Worm (Caenorhabditis elegans) whole organism, L3 larva: ENCODE data around the gene stdh-3.

Source experiments
- R02D3.7 ChIP-seq: fragments of 150-350 bp; optimal IDR thresholded peaks from 2 replicates; lab custom pipeline; 2014; ENCODE audit warnings: missing biosample characterization, missing genetic modification characterization
- ZK546.5 ChIP-seq: sonication (generic microtip); optimal IDR thresholded peaks from 2 replicates; lab custom pipeline; 2017; ENCODE audit warnings: missing biosample characterization, missing genetic modification characterization
- aly-2 ChIP-seq: fragments of 150-350 bp; optimal IDR thresholded peaks from 2 replicates; lab custom pipeline; 2014; ENCODE audit warnings: missing biosample characterization, missing genetic modification characterization
- ama-1 ChIP-seq: fragments of 150-350 bp; optimal IDR thresholded peaks from 2 replicates; lab custom pipeline; 2018
- ceh-16 ChIP-seq: sonication (generic microtip); optimal IDR thresholded peaks from 2 replicates; lab custom pipeline; 2017; ENCODE audit warnings: missing biosample characterization, missing genetic modification characterization
- ceh-28 ChIP-seq: fragments of 150-350 bp; optimal IDR thresholded peaks from 2 replicates; lab custom pipeline; 2014; ENCODE audit warnings: missing biosample characterization, missing genetic modification reagents, missing genetic modification characterization
- ceh-82 ChIP-seq: fragments of 150-350 bp; optimal IDR thresholded peaks from 2 replicates; lab custom pipeline; 2014; ENCODE audit warnings: missing biosample characterization, missing genetic modification characterization
- ceh-9 ChIP-seq: sonication (generic microtip); optimal IDR thresholded peaks from 2 replicates; lab custom pipeline; 2018; ENCODE audit warnings: missing biosample characterization, missing genetic modification characterization
- daf-12 ChIP-seq: fragments of 150-350 bp; optimal IDR thresholded peaks from 2 replicates; lab custom pipeline; 2014; ENCODE audit warnings: missing biosample characterization, missing genetic modification reagents, missing genetic modification characterization
- egl-27 ChIP-seq: sonication (generic microtip); optimal IDR thresholded peaks from 4 replicates; lab custom pipeline; 2017; ENCODE audit warnings: missing biosample characterization, missing genetic modification reagents, missing genetic modification characterization
- egl-5 ChIP-seq: fragments of 150-350 bp; optimal IDR thresholded peaks from 2 replicates; lab custom pipeline; 2017; ENCODE audit warnings: missing biosample characterization, missing genetic modification reagents, missing genetic modification characterization, inconsistent platforms
- elt-1 ChIP-seq: fragments of 150-350 bp; optimal IDR thresholded peaks from 2 replicates; lab custom pipeline; 2014; ENCODE audit warnings: missing biosample characterization, missing genetic modification characterization
- elt-3 ChIP-seq, 3 experiments: fragments of 150-350 bp in 1 of 3; sonication (generic microtip) in 2 of 3; optimal IDR thresholded peaks; 2 replicates in 2 of 3; 4 replicates in 1 of 3; lab custom pipeline; 2014 to 2017; ENCODE audit warnings: missing biosample characterization in 3 of 3, missing genetic modification characterization in 3 of 3
- eor-1 ChIP-seq, 2 experiments: fragments of 150-350 bp; optimal IDR thresholded peaks; 2 replicates each; lab custom pipeline; 2014 to 2018; ENCODE audit warnings: missing biosample characterization in 2 of 2, missing genetic modification characterization in 2 of 2
- fkh-10 ChIP-seq: sonication (generic microtip); optimal IDR thresholded peaks from 2 replicates; lab custom pipeline; 2017; ENCODE audit warnings: missing biosample characterization, missing genetic modification reagents, missing genetic modification characterization
- fkh-2 ChIP-seq: fragments of 150-350 bp; optimal IDR thresholded peaks from 2 replicates; lab custom pipeline; 2014; ENCODE audit warnings: missing biosample characterization, missing genetic modification reagents, missing genetic modification characterization
- fos-1 ChIP-seq: fragments of 150-350 bp; optimal IDR thresholded peaks from 2 replicates; lab custom pipeline; 2014; ENCODE audit warnings: missing biosample characterization, missing genetic modification characterization
- hmg-11 ChIP-seq: sonication (generic microtip); optimal IDR thresholded peaks from 2 replicates; lab custom pipeline; 2016; ENCODE audit warnings: missing genetic modification characterization, missing compliant biosample characterization
- jun-1 ChIP-seq: fragments of 150-350 bp; optimal IDR thresholded peaks from 2 replicates; lab custom pipeline; 2014; ENCODE audit warnings: missing biosample characterization, missing genetic modification reagents, missing genetic modification characterization
- lin-15B ChIP-seq: fragments of 150-350 bp; optimal IDR thresholded peaks from 2 replicates; lab custom pipeline; 2014; ENCODE audit warnings: missing biosample characterization, missing genetic modification characterization
- lin-39 ChIP-seq: fragments of 150-350 bp; optimal IDR thresholded peaks from 2 replicates; lab custom pipeline; 2018; ENCODE audit warnings: missing biosample characterization, missing genetic modification reagents, missing genetic modification characterization
- nfya-1 ChIP-seq: sonication (generic microtip); optimal IDR thresholded peaks from 2 replicates; lab custom pipeline; 2017; ENCODE audit warnings: missing genetic modification characterization, mild to moderate bottlenecking, missing compliant biosample characterization, antibody characterized with exemption, moderate library complexity; ENCODE audit not compliant: insufficient read depth
- nhr-12 ChIP-seq: fragments of 150-350 bp; optimal IDR thresholded peaks from 2 replicates; lab custom pipeline; 2014; ENCODE audit warnings: missing biosample characterization, missing genetic modification characterization
- nhr-25 ChIP-seq: sonication (generic microtip); optimal IDR thresholded peaks from 2 replicates; lab custom pipeline; 2017; ENCODE audit warnings: missing biosample characterization, missing genetic modification characterization
- nhr-76 ChIP-seq: fragments of 150-350 bp; sonication (generic microtip); optimal IDR thresholded peaks from 5 replicates; lab custom pipeline; 2014; ENCODE audit warnings: missing biosample characterization, missing genetic modification characterization
- nhr-77 ChIP-seq: fragments of 150-350 bp; optimal IDR thresholded peaks from 2 replicates; lab custom pipeline; 2014; ENCODE audit warnings: missing biosample characterization, missing genetic modification characterization
- pha-4 ChIP-seq: fragments of 150-350 bp; optimal IDR thresholded peaks from 2 replicates; lab custom pipeline; 2014; ENCODE audit warnings: missing biosample characterization, missing genetic modification reagents, missing genetic modification characterization
- skn-1 ChIP-seq: fragments of 150-350 bp; optimal IDR thresholded peaks from 2 replicates; lab custom pipeline; 2014; ENCODE audit warnings: missing biosample characterization, missing genetic modification characterization
- snpc-4 ChIP-seq: fragments of 150-350 bp; optimal IDR thresholded peaks from 2 replicates; lab custom pipeline; 2014; ENCODE audit warnings: missing biosample characterization, missing genetic modification characterization
- tbx-2 ChIP-seq: sonication (generic microtip); optimal IDR thresholded peaks from 2 replicates; lab custom pipeline; 2016; ENCODE audit warnings: mild to moderate bottlenecking, missing genetic modification characterization, missing compliant biosample characterization
- unc-39 ChIP-seq: sonication (generic microtip); optimal IDR thresholded peaks from 4 replicates; lab custom pipeline; 2017; ENCODE audit warnings: missing biosample characterization, missing genetic modification characterization
- unc-62 ChIP-seq: fragments of 150-350 bp; sonication (generic microtip); optimal IDR thresholded peaks from 4 replicates; lab custom pipeline; 2014; ENCODE audit warnings: missing biosample characterization, missing genetic modification reagents, missing genetic modification characterization
- zag-1 ChIP-seq: fragments of 150-350 bp; optimal IDR thresholded peaks from 2 replicates; lab custom pipeline; 2014; ENCODE audit warnings: missing biosample characterization, missing genetic modification characterization
- ztf-11 ChIP-seq: fragments of 150-350 bp; optimal IDR thresholded peaks from 2 replicates; lab custom pipeline; 2014; ENCODE audit warnings: missing biosample characterization, missing genetic modification characterization
- ztf-4 ChIP-seq: fragments of 150-350 bp; optimal IDR thresholded peaks from 2 replicates; lab custom pipeline; 2014; ENCODE audit warnings: missing biosample characterization, missing genetic modification characterization

Gene stdh-3

DNA sequence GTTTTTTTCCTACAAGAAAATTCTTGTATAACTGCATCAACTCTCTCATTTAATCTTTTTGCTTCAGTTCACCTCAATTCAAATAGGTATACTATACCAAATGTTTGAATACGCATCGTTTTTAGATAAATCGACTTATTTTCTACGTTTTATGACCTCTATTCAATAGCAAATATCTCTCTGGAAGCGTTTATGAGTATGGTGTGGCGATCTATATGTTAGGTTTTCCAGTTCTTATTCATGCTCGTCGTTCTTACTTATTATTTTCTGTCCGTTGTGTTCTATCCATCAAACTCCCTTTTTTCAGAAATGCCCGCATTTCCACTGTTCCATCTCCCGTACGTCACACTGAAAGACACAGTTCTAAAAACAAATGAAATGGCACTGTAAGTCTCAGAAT lies 23.8 kb upstream of the stdh-3 start, which contains the start of gene T22G5.3:
Gene T22G5.3, plus strand, starts transcription at position 301 of the 400 bp plus-strand sequence.
- TF ChIP-seq lin-15B (tag; lab: Kevin White, UChicago) (no peak), daf-12 (tag; lab: Kevin White, UChicago) (no peak), fkh-2 (tag; lab: Kevin White, UChicago) (no peak), elt-1 (no peak)
- TF ChIP-seq, all 47 proteins: peak for 0

DNA sequence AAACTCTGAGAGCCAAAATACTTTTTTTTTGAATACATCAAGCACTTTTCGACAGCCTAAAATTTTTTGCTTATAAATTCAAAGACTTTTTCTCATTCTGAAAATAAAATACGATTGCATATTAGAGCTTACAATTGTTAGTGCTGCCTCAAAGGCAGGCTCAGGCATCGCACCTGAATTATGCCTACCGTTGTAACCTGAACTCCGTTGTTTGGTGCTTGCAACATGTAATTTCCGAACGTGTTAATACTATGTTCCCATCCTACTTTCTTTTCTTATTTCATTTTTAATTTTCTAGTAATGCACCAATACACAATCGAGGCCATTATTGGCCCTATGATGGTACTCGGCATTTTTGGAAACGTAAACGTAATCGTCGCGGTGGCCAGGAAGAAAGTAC lies 17.1 kb upstream of the stdh-3 start, which contains the start of gene srsx-19:
Gene srsx-19, plus strand, starts transcription at position 301 of the 400 bp plus-strand sequence.
- TF ChIP-seq ama-1 (no peak), jun-1 (tag; lab: Kevin White, UChicago) (no peak), elt-1 (no peak), ceh-9 (tag; lab: Kevin White, UChicago) (no peak), egl-27 (tag; lab: Kevin White, UChicago) (no peak), unc-62 (GFP tag; lab: Kevin White, UChicago) (no peak), lin-39 (tag; lab: Kevin White, UChicago) (no peak), skn-1 (tag; lab: Kevin White, UChicago) (no peak), fkh-2 (tag; lab: Kevin White, UChicago) (no peak), snpc-4 (tag; lab: Kevin White, UChicago) (no peak), R02D3.7 (tag; lab: Kevin White, UChicago) (no peak), ceh-28 (tag; lab: Kevin White, UChicago) (no peak), elt-3 (tag; optimal IDR thresholded peaks at IDR 0.05; lab: Kevin White, UChicago) (no peak), hmg-11 (tag; lab: Kevin White, UChicago) (no peak), ceh-82 (tag; lab: Kevin White, UChicago) (no peak)

DNA sequence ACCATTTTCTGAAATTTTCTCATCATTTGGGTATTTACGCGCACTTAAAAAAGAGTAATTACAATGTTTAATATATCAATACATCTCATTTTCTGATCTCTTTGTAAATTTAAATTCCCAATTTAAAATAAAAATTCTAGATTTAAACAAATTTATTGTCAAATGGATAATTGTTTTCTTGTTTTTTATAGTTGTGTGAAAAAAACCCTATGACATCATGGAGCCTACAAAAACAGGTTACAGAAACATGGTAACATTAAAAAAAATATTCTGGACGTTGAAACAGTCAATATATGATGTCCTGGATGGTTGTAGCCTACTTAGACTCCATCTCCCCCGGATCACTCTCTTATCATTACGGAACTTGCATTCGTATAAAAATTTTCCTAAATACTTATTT lies 14.9 kb upstream of the stdh-3 start, which contains the start of gene spp-12:
Gene spp-12, plus strand, starts transcription at position 301 of the 400 bp plus-strand sequence.
- TF ChIP-seq eor-1 (tag; optimal IDR thresholded peaks at IDR 0.05; lab: Kevin White, UChicago) (no peak), ceh-16 (no peak), aly-2 (no peak), ztf-4 (tag; lab: Kevin White, UChicago) (no peak), fkh-10 (GFP tag; lab: Kevin White, UChicago) (no peak), fkh-2 (tag; lab: Kevin White, UChicago) (no peak), nhr-12 (tag; lab: Kevin White, UChicago) (no peak), nhr-77 (tag; lab: Kevin White, UChicago) (no peak), pha-4 (tag; lab: Kevin White, UChicago) (no peak), lin-39 (tag; lab: Kevin White, UChicago) (no peak), ceh-9 (tag; lab: Kevin White, UChicago) (no peak), snpc-4 (tag; lab: Kevin White, UChicago) (no peak), hmg-11 (tag; lab: Kevin White, UChicago) (no peak)

DNA sequence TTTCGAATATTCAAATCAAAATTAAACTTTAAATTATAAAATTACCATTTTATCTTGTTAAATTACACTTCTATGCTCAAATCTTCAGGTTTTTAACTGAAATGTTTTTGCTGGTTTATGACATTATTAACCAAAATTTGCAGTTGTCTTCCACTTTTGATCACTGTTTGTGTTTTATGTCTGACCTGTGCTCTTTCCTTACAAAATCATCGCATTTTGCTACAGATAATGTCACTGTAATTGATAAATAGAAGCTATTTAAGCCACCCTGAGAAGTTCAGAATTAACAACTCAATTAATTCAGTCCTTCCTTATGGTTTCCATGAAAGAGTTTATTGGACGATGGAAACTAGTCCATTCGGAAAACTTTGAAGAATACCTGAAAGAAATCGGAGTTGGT lies 13.9 kb upstream of the stdh-3 start, which contains the start of gene lbp-8:
Gene lbp-8, plus strand, starts transcription at position 301 of the 400 bp plus-strand sequence.
- TF ChIP-seq egl-5 (tag; lab: Kevin White, UChicago) (no peak), ceh-9 (tag; lab: Kevin White, UChicago) (no peak), ceh-82 (tag; lab: Kevin White, UChicago) (no peak), R02D3.7 (tag; lab: Kevin White, UChicago) (no peak), ZK546.5 (tag; lab: Kevin White, UChicago) (no peak), fos-1 (tag; lab: Kevin White, UChicago) (no peak), ztf-4 (tag; lab: Kevin White, UChicago) (no peak), skn-1 (tag; lab: Kevin White, UChicago) (no peak), ceh-28 (tag; lab: Kevin White, UChicago) (no peak), nhr-76 (tag; lab: Kevin White, UChicago) (no peak), aly-2 (no peak), eor-1 (tag; optimal IDR thresholded peaks at IDR 0.05; lab: Kevin White, UChicago) (no peak), nhr-25 (tag; lab: Kevin White, UChicago) (no peak), zag-1 (no peak), ztf-11 (tag; lab: Kevin White, UChicago) (no peak), nfya-1 (tag; lab: Kevin White, UChicago) (no peak), unc-39 (no peak), pha-4 (tag; lab: Kevin White, UChicago) (no peak), tbx-2 (tag; lab: Kevin White, UChicago) (no peak)
